Worm (Caenorhabditis elegans) whole organism, young adult: ENCODE results near the gene F15A4.2.

Experiments used
- B0035.1 ChIP-seq: sonication (generic microtip); optimal IDR thresholded peaks from 2 replicates; lab custom pipeline; 2016; ENCODE audit warnings: missing genetic modification characterization, mild to moderate bottlenecking, missing compliant biosample characterization, missing genotype, missing genetic modification reagents
- C17E4.6 ChIP-seq: fragments of 200-800 bp; sonication (Bioruptor generic); IDR thresholded peaks from 2 replicates; pipeline ENCODE4 v1.3.6; 2022; ENCODE audit warnings: missing genetic modification reagents, missing genetic modification characterization, missing compliant biosample characterization
- D2030.7 ChIP-seq: fragments of 200-800 bp; sonication (Bioruptor generic); IDR thresholded peaks from 2 replicates; pipeline ENCODE4 v1.3.6; 2022; ENCODE audit warnings: missing genetic modification reagents, missing genetic modification characterization, missing compliant biosample characterization
- F10E7.11 ChIP-seq: sonication (generic microtip); optimal IDR thresholded peaks from 2 replicates; lab custom pipeline; 2017; ENCODE audit warnings: mild to moderate bottlenecking, missing genetic modification characterization, moderate library complexity, missing compliant biosample characterization
- F55B11.4 ChIP-seq: sonication (generic microtip); optimal IDR thresholded peaks from 2 replicates; lab custom pipeline; 2016; ENCODE audit warnings: missing compliant biosample characterization, missing genetic modification characterization, borderline replicate concordance; ENCODE audit not compliant: insufficient read depth
- K11D2.4 ChIP-seq: fragments of 200-800 bp; sonication (Bioruptor generic); IDR thresholded peaks from 2 replicates; pipeline ENCODE4 v1.3.6; 2022; ENCODE audit warnings: missing genetic modification reagents, missing genetic modification characterization, missing compliant biosample characterization
- T26A5.8 ChIP-seq: sonication (generic microtip); optimal IDR thresholded peaks from 2 replicates; lab custom pipeline; 2016; ENCODE audit warnings: missing genetic modification characterization, missing compliant biosample characterization
- Y95B8A.8 ChIP-seq: fragments of 200-800 bp; sonication (Bioruptor generic); IDR thresholded peaks from 2 replicates; pipeline ENCODE4 v1.3.6; 2022; ENCODE audit warnings: missing genetic modification reagents, missing genetic modification characterization, missing compliant biosample characterization
- aptf-2 ChIP-seq: fragments of 200-800 bp; sonication (Bioruptor generic); conservative IDR thresholded peaks from 2 replicates; pipeline ENCODE4 v1.3.6; 2022; ENCODE audit warnings: missing genetic modification reagents, missing genetic modification characterization, missing compliant biosample characterization
- attf-3 ChIP-seq: fragments of 200-800 bp; sonication (Bioruptor generic); conservative IDR thresholded peaks from 2 replicates; pipeline ENCODE4 v1.3.6; 2022; ENCODE audit warnings: missing genetic modification reagents, missing genetic modification characterization, missing compliant biosample characterization
- attf-5 ChIP-seq: fragments of 200-800 bp; sonication (Bioruptor generic); optimal IDR thresholded peaks from 2 replicates; lab custom pipeline; 2018; ENCODE audit warnings: mild to moderate bottlenecking, missing genetic modification characterization, missing compliant biosample characterization
- attf-6 ChIP-seq: fragments of 200-800 bp; sonication (Bioruptor generic); IDR thresholded peaks from 2 replicates; pipeline ENCODE4 v1.3.6; 2022; ENCODE audit warnings: missing genetic modification reagents, missing genetic modification characterization, missing compliant biosample characterization
- ceh-27 ChIP-seq: fragments of 200-800 bp; sonication (Bioruptor generic); optimal IDR thresholded peaks from 2 replicates; lab custom pipeline; 2018; ENCODE audit warnings: mild to moderate bottlenecking, missing genetic modification characterization, moderate library complexity, missing compliant biosample characterization
- ceh-40 ChIP-seq: fragments of 200-800 bp; sonication (Bioruptor generic); IDR thresholded peaks from 2 replicates; pipeline ENCODE4 v1.3.6; 2022; ENCODE audit warnings: missing genetic modification characterization, missing compliant biosample characterization
- ceh-79 ChIP-seq: sonication (generic microtip); optimal IDR thresholded peaks from 2 replicates; lab custom pipeline; 2017; ENCODE audit warnings: mild to moderate bottlenecking, missing genetic modification characterization, missing compliant biosample characterization
- ceh-91 ChIP-seq: fragments of 200-800 bp; sonication (Bioruptor generic); IDR thresholded peaks from 2 replicates; pipeline ENCODE4 v1.3.6; 2022; ENCODE audit warnings: missing genetic modification reagents, missing genetic modification characterization, missing compliant biosample characterization
- chd-7 ChIP-seq: sonication (generic microtip); optimal IDR thresholded peaks from 2 replicates; lab custom pipeline; 2016; ENCODE audit warnings: mild to moderate bottlenecking, missing genetic modification characterization, moderate library complexity, missing compliant biosample characterization
- egl-44 ChIP-seq: fragments of 200-800 bp; sonication (Bioruptor generic); IDR thresholded peaks from 2 replicates; pipeline ENCODE4 v1.3.6; 2022; ENCODE audit warnings: missing genetic modification reagents, missing genetic modification characterization, missing compliant biosample characterization
- egrh-3 ChIP-seq: fragments of 200-800 bp; sonication (Bioruptor generic); IDR thresholded peaks from 2 replicates; pipeline ENCODE4 v1.3.6; 2022; ENCODE audit warnings: missing genetic modification reagents, missing genetic modification characterization, missing compliant biosample characterization
- ets-4 ChIP-seq: fragments of 200-800 bp; sonication (Bioruptor generic); optimal IDR thresholded peaks from 2 replicates; lab custom pipeline; 2018; ENCODE audit warnings: mild to moderate bottlenecking, missing genetic modification characterization, missing compliant biosample characterization
- hlh-26 ChIP-seq: fragments of 200-800 bp; sonication (Bioruptor generic); conservative IDR thresholded peaks from 2 replicates; pipeline ENCODE4 v1.3.6; 2022; ENCODE audit warnings: missing genetic modification reagents, missing genetic modification characterization, missing compliant biosample characterization
- hrde-1 ChIP-seq: sonication (generic microtip); optimal IDR thresholded peaks from 2 replicates; lab custom pipeline; 2016; ENCODE audit warnings: missing genetic modification characterization, mild to moderate bottlenecking, missing compliant biosample characterization, moderate library complexity, missing genotype, missing genetic modification reagents, borderline replicate concordance
- let-607 ChIP-seq, 2 experiments: fragments of 200-800 bp in 1 of 2; sonication (Bioruptor generic) in 1 of 2; sonication (generic microtip) in 1 of 2; optimal IDR thresholded peaks; 2 replicates each; lab custom pipeline; 2016 to 2018; ENCODE audit warnings: mild to moderate bottlenecking in 2 of 2, missing compliant biosample characterization in 2 of 2, missing genetic modification characterization in 2 of 2, moderate library complexity in 2 of 2, missing genotype in 1 of 2
- lin-26 ChIP-seq: fragments of 200-800 bp; sonication (Bioruptor generic); IDR thresholded peaks from 2 replicates; pipeline ENCODE4 v1.3.6; 2022; ENCODE audit warnings: missing genetic modification reagents, missing genetic modification characterization, missing compliant biosample characterization
- lin-40 ChIP-seq: sonication (generic microtip); optimal IDR thresholded peaks from 2 replicates; lab custom pipeline; 2016; ENCODE audit warnings: missing genetic modification characterization, mild to moderate bottlenecking, missing compliant biosample characterization, missing genotype, missing genetic modification reagents
- lir-1 ChIP-seq: fragments of 200-800 bp; sonication (Bioruptor generic); conservative IDR thresholded peaks from 2 replicates; pipeline ENCODE4 v1.3.6; 2022; ENCODE audit warnings: missing genetic modification reagents, missing genetic modification characterization, missing compliant biosample characterization
- madf-3 ChIP-seq: fragments of 200-800 bp; sonication (Bioruptor generic); IDR thresholded peaks from 2 replicates; pipeline ENCODE4 v1.3.6; 2022; ENCODE audit warnings: missing genetic modification reagents, missing genetic modification characterization, missing compliant biosample characterization
- madf-6 ChIP-seq: fragments of 200-800 bp; sonication (Bioruptor generic); IDR thresholded peaks from 2 replicates; pipeline ENCODE4 v1.3.6; 2022; ENCODE audit warnings: missing genetic modification reagents, missing genetic modification characterization, missing compliant biosample characterization
- madf-8 ChIP-seq: fragments of 200-800 bp; sonication (Bioruptor generic); conservative IDR thresholded peaks from 2 replicates; pipeline ENCODE4 v1.3.6; 2022; ENCODE audit warnings: missing genetic modification reagents, missing genetic modification characterization, missing compliant biosample characterization
- mcd-1 ChIP-seq: fragments of 200-800 bp; sonication (Bioruptor generic); IDR thresholded peaks from 2 replicates; pipeline ENCODE4 v1.3.6; 2022; ENCODE audit warnings: missing genetic modification reagents, missing genetic modification characterization, missing compliant biosample characterization
- mxl-1 ChIP-seq: sonication (generic microtip); optimal IDR thresholded peaks from 2 replicates; lab custom pipeline; 2016; ENCODE audit warnings: missing genetic modification characterization, missing compliant biosample characterization
- nfyb-1 ChIP-seq: fragments of 200-800 bp; sonication (Bioruptor generic); IDR thresholded peaks from 2 replicates; pipeline ENCODE4 v1.3.6; 2022; ENCODE audit warnings: missing genetic modification reagents, missing genetic modification characterization, missing compliant biosample characterization
- rec-8 ChIP-seq, 2 experiments: sonication (generic microtip); optimal IDR thresholded peaks; 2 replicates each; lab custom pipeline; 2016; ENCODE audit warnings: mild to moderate bottlenecking in 2 of 2, missing genetic modification characterization in 2 of 2, missing genetic modification reagents in 2 of 2, missing genotype in 2 of 2, missing biosample characterization in 1 of 2, missing compliant biosample characterization in 1 of 2, moderate library complexity in 1 of 2
- repo-1 ChIP-seq: sonication (generic microtip); optimal IDR thresholded peaks from 2 replicates; lab custom pipeline; 2017; ENCODE audit warnings: mild to moderate bottlenecking, missing genetic modification characterization, missing compliant biosample characterization
- snpc-4 ChIP-seq, 5 experiments: fragments of 150-350 bp in 1 of 5; sonication (generic microtip) in 4 of 5; optimal IDR thresholded peaks; 2 replicates each; lab custom pipeline; 2014 to 2018; ENCODE audit warnings: missing genetic modification characterization in 5 of 5, missing biosample characterization in 3 of 5, antibody characterized with exemption in 2 of 5, mild to moderate bottlenecking in 2 of 5, missing compliant biosample characterization in 2 of 5, missing genotype in 2 of 5, moderate library complexity in 2 of 5, missing genetic modification reagents in 1 of 5
- tbx-9 ChIP-seq: sonication (generic microtip); optimal IDR thresholded peaks from 2 replicates; lab custom pipeline; 2016; ENCODE audit warnings: borderline replicate concordance, missing genetic modification characterization, inconsistent platforms, missing compliant biosample characterization
- tlf-1 ChIP-seq: fragments of 200-800 bp; sonication (Bioruptor generic); optimal IDR thresholded peaks from 2 replicates; lab custom pipeline; 2018; ENCODE audit warnings: mild to moderate bottlenecking, missing genetic modification characterization, missing compliant biosample characterization
- ztf-26 ChIP-seq: sonication (generic microtip); optimal IDR thresholded peaks from 2 replicates; lab custom pipeline; 2017; ENCODE audit warnings: missing genetic modification characterization, missing compliant biosample characterization
- ztf-6 ChIP-seq: fragments of 200-800 bp; sonication (Bioruptor generic); IDR thresholded peaks from 2 replicates; pipeline ENCODE4 v1.3.6; 2022; ENCODE audit warnings: missing genetic modification reagents, missing genetic modification characterization, missing compliant biosample characterization

F15A4.2 gene

DNA sequence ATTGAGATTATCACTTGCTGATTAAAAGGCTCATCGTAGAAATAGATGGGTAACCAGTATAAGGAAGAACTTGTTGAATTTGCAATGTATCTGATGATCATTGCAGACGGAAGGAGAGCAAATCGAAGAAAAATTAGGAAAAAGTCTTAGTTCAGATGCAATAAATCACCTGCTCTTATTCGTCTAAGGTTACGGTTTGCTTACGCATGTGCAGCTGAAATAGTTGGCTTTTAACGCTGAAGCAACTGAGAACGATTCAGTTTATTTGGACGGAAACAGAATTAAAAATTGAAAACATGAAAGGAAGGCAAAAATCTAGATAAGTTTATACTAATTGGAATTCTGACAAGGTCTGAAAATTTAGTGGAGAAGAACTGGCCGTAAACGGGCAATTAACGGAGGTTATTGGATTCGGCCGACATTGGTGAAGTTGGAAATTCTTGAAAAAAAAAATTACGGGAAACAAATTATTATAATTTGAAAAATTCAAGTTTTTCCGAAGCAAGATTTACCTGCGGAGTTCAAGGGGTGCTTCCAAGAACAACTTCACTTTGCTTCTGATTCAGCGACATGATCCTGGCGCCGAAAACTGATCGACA is 9.5 kb upstream of the F15A4.2 start, which contains the start of the genes sre-35 and sre-33:
Gene sre-35, minus strand, starts transcription at position 101 of the 599 bp plus-strand sequence.
Gene sre-33, plus strand, starts transcription at position 549 of the 599 bp plus-strand sequence.
- TF ChIP-seq tlf-1 (GFP tag; lab: Kevin White, UChicago) = no peak
- no peak for TF ChIP-seq chd-7 (tag; lab: Kevin White, UChicago)
- TF ChIP-seq madf-6 (GFP tag; lab: Robert Waterston, UW) = no peak
- TF ChIP-seq let-607 (tag; optimal IDR thresholded peaks at IDR 0.05; lab: Kevin White, UChicago) = no peak
- no peak for TF ChIP-seq F10E7.11
- TF ChIP-seq mcd-1 = no peak
- no peak for TF ChIP-seq B0035.1 (tag; lab: Kevin White, UChicago)
- no peak for TF ChIP-seq mxl-1 (tag; lab: Kevin White, UChicago)
- no peak for TF ChIP-seq lin-26 (GFP tag; lab: Robert Waterston, UW)
- TF ChIP-seq aptf-2 (GFP tag; lab: Robert Waterston, UW) = no peak
- TF ChIP-seq ceh-27 (GFP tag; lab: Kevin White, UChicago) = no peak
- no peak for TF ChIP-seq rec-8 (tag; optimal IDR thresholded peaks at IDR 0.05; lab: Kevin White, UChicago)
- no peak for TF ChIP-seq tbx-9 (tag; lab: Kevin White, UChicago)
- no peak for TF ChIP-seq ztf-6 (GFP tag; lab: Robert Waterston, UW)
- no peak for TF ChIP-seq hrde-1 (tag; lab: Kevin White, UChicago)
- no peak for TF ChIP-seq D2030.7 (GFP tag; lab: Robert Waterston, UW)
- TF ChIP-seq hlh-26 = no peak
- TF ChIP-seq, all 124 proteins: peak for 0

ce11 chrII:12456633-12457032 is 5.7 kb upstream of the F15A4.2 start, which contains the start of gene sre-32:
Gene sre-32 (minus strand): TSS chrII:12456733.
- TF ChIP-seq madf-3 (GFP tag; lab: Robert Waterston, UW) (no peak), aptf-2 (GFP tag; lab: Robert Waterston, UW) (no peak), repo-1 (tag; lab: Kevin White, UChicago) (no peak), lir-1 (no peak), ets-4 (GFP tag; lab: Kevin White, UChicago) (no peak), attf-3 (GFP tag; lab: Robert Waterston, UW) (no peak), ceh-91 (GFP tag; lab: Robert Waterston, UW) (no peak)

- TF ChIP-seq K11D2.4 (no peak), Y95B8A.8 (no peak), ceh-79 (tag; lab: Kevin White, UChicago) (no peak), attf-5 (GFP tag; lab: Kevin White, UChicago) (no peak), F55B11.4 (tag; lab: Kevin White, UChicago) (no peak), madf-8 (no peak), rec-8 (tag; optimal IDR thresholded peaks at IDR 0.05; lab: Kevin White, UChicago) (no peak), attf-6 (GFP tag; lab: Robert Waterston, UW) (no peak), C17E4.6 (GFP tag; lab: Robert Waterston, UW) (no peak), ceh-40 (GFP tag; lab: Robert Waterston, UW) (no peak), egrh-3 (GFP tag; lab: Robert Waterston, UW) (no peak), T26A5.8 (tag; lab: Kevin White, UChicago) (no peak), nfyb-1 (GFP tag; lab: Robert Waterston, UW) (no peak), snpc-4 (GFP tag; optimal IDR thresholded peaks at IDR 0.05; lab: Kevin White, UChicago) (no peak), snpc-4 (tag; optimal IDR thresholded peaks at IDR 0.05; lab: Kevin White, UChicago) (no peak), lin-40 (no peak), ztf-26 (tag; lab: Kevin White, UChicago) (no peak), egl-44 (GFP tag; lab: Robert Waterston, UW) (no peak)
- TF ChIP-seq, all 124 proteins: peak for 0
These were observed 5.1 kb upstream of the F15A4.2 start, which contains the start of gene sre-38 for ce11 chrII:12457275-12457674. Gene sre-38 (plus strand): TSS chrII:12457575.
